Worm (Caenorhabditis elegans): ENCODE data around the gene fipr-3.
A peak's percentile ranks its signal among the peaks of the same experiment; 100 is the strongest.
"Not testable (repeated sequence)": the region's sequence is repeated elsewhere in the genome, so short reads cannot be mapped to it uniquely, and the experiment has no call there.

fipr-3 gene

DNA sequence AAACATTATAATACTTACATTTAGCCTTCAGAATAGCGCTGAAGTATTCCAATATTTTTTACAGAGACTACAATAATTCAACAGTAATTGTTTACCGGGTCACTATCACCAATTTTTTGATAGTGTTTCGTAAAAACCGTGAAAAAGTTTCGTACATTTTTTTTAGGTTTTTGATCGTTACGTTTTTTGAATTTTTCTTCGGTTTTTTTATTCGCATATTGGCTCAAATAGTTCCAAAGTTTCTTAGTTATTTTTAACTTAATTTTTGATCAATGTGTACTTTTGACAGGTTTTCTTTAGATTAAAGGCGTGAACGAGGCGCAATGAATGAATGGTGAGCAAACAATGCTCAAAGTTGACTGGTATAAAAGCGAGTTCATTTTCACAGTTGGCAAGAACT, at the start of gene fipr-3:
Gene fipr-3, plus strand, starts transcription at position 301 of the 400 bp plus-strand sequence.
- no peak for TF ChIP-seq ceh-34 (tag; optimal IDR thresholded peaks at IDR 0.05)
- TF ChIP-seq pros-1 (tag; optimal IDR thresholded peaks at IDR 0.05) = no peak
- TF ChIP-seq C38D4.7 (GFP tag; optimal IDR thresholded peaks at IDR 0.05) = no peak

DNA sequence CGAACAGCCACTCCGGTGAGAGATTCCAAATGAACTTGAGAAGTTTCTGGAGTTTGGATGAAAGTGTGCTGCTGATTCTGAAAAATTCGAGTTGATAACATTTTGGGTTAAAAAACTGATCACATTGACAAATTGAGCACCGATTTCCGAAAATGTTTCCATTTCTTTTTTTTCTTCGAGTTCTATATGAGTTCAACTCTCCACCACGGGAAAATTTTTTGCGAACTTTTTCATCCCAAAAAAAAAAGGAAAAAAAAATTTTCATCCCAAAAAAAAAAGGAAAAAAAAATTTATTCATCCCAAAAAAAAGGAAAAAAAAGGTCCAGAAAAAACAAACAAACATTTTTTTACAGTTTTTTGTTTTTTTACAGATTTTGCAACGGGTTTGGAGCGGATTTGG, 46.0 kb upstream of the fipr-3 start, which contains the start of gene Y60A9A.1:
Gene Y60A9A.1, minus strand, starts transcription at position 101 of the 400 bp plus-strand sequence.
- TF ChIP-seq nhr-11 (tag; optimal IDR thresholded peaks at IDR 0.05) (no peak), eyg-1 (tag; optimal IDR thresholded peaks at IDR 0.05) (no peak), hlh-13 (GFP tag; optimal IDR thresholded peaks at IDR 0.05) (no peak), odd-2 (tag; optimal IDR thresholded peaks at IDR 0.05) (no peak), lim-6 (tag; optimal IDR thresholded peaks at IDR 0.05) (no peak), K02D7.2 (tag; optimal IDR thresholded peaks at IDR 0.05) (no peak), Y22D7AL.16 (tag; optimal IDR thresholded peaks at IDR 0.05) (no peak)

DNA sequence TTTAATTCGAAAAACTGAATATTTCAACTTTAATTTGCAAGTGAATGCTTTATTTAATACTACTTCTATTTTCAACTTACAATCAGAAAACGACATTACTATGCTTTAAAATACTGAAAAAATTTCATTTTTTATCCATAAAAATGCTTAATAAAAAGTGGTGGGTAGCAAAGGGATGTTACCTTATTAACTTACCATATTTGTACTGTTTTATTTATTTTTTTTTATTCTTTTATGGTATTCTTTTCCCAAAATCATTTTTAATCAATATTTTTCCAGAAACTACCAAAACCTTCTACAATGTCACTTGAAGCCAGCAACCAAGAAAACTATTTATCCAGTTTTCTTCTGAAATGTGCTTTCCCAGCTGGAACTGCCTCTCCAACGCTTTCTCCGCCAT, 40.3 kb upstream of the fipr-3 start, which contains the start of gene Y60A9.3:
Gene Y60A9.3, plus strand, starts transcription at position 301 of the 400 bp plus-strand sequence.
- TF ChIP-seq nhr-11 (tag; optimal IDR thresholded peaks at IDR 0.05) (no peak), ceh-2 (tag; optimal IDR thresholded peaks at IDR 0.05) (no peak), ceh-6 (GFP tag; optimal IDR thresholded peaks at IDR 0.05) (no peak), pax-1 (tag; optimal IDR thresholded peaks at IDR 0.05) (no peak), ceh-34 (tag; optimal IDR thresholded peaks at IDR 0.05) (no peak), ceh-24 (tag; optimal IDR thresholded peaks at IDR 0.05) (no peak), ceh-18 (tag; optimal IDR thresholded peaks at IDR 0.05) (no peak), pha-4 (tag; optimal IDR thresholded peaks at IDR 0.05) (no peak), unc-3 (GFP tag; conservative IDR thresholded peaks at IDR 0.05) (no peak), unc-3 (tag; optimal IDR thresholded peaks at IDR 0.05) (no peak), ets-4 (tag; optimal IDR thresholded peaks at IDR 0.05) (no peak), C38D4.7 (GFP tag; optimal IDR thresholded peaks at IDR 0.05) (no peak), pha-2 (tag; optimal IDR thresholded peaks at IDR 0.05) (no peak), fax-1 (tag; optimal IDR thresholded peaks at IDR 0.05) (no peak), K09A11.1 (tag; optimal IDR thresholded peaks at IDR 0.05; ENCODE audit: insufficient read depth) (no peak), lim-6 (tag; optimal IDR thresholded peaks at IDR 0.05) (no peak), unc-55 (GFP tag; optimal IDR thresholded peaks at IDR 0.05) (no peak), elt-4 (tag; optimal IDR thresholded peaks at IDR 0.05) (no peak), syd-9 (tag; optimal IDR thresholded peaks at IDR 0.05) (no peak), tbx-2 (tag; optimal IDR thresholded peaks at IDR 0.05) (no peak)

DNA sequence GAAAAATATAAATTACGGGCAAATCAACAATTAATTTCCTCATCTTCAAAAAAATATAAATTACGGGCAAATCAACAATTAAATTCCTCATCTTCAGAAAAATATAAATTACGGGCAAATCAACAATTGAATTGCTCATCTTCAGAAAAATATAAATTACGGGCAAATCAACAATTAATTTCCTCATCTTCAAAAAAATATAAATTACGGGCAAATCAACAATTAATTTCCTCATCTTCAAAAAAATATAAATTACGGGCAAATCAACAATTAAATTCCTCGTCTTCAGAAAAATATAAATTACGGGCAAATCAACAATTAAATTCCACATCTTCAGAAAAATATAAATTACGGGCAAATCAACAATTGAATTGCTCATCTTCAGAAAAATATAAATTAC, 35.5 kb upstream of the fipr-3 start:
- TF ChIP-seq unc-3 (GFP tag; conservative IDR thresholded peaks at IDR 0.05) (0 out of 2 replicates have a peak, but pooled peaks have one; percentile 15), sox-2 (GFP tag; IDR thresholded peaks at IDR 0.05) (peak; percentile 63)
- TF ChIP-seq unc-3 (tag; optimal IDR thresholded peaks at IDR 0.05) = not testable (repeated sequence)

DNA sequence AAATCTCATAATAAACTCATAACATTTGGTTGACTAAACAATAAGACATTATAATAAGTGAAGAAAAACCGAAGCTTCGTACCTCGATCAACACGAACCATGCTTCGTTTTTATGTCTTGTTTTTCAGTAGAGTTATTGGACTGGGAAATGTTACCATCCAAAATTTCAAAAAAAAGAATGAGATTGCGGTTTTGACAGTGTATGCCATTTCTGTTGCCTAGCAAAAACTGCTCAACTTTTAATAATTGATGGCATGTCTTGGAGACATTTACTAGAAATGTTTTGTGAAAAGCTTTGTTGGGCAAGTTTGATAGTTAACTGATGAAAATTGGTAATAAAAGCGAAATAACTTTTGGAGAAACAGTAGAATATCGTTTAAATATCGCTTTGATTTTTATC, 27.9 kb upstream of the fipr-3 start, which contains the start of gene Y60A9.1:
Gene Y60A9.1, minus strand, starts transcription at position 101 of the 400 bp plus-strand sequence.
- no peak for TF ChIP-seq ceh-22 (tag; optimal IDR thresholded peaks at IDR 0.05)
- TF ChIP-seq ceh-31 (tag; optimal IDR thresholded peaks at IDR 0.05) = no peak
- TF ChIP-seq ceh-24 (tag; optimal IDR thresholded peaks at IDR 0.05) = no peak

DNA sequence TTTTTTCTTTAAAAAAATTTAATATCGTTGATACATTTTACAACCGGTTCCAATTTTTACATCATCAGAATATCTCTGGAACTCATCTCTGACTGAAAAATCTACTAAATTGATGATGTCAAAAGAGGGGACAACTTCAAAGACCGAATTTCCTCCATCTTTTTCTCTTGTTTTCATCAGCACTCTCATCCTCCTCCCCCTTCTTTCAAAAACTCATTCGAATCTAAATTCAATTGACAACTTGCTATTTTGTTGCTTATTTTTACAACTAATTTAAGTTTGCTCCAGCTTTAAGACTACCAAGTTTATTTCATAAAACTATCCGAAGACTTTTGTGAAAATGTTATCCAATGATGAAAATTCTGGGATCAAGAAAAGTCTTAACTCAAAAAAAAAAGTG, 24.2 kb upstream of the fipr-3 start:
- TF ChIP-seq Y22D7AL.16 (tag; optimal IDR thresholded peaks at IDR 0.05) = no peak
- TF ChIP-seq ceh-18 (tag; optimal IDR thresholded peaks at IDR 0.05) = no peak
- TF ChIP-seq gmeb-2 (tag; optimal IDR thresholded peaks at IDR 0.05) = no peak
- no peak for TF ChIP-seq unc-55 (GFP tag; optimal IDR thresholded peaks at IDR 0.05)

DNA sequence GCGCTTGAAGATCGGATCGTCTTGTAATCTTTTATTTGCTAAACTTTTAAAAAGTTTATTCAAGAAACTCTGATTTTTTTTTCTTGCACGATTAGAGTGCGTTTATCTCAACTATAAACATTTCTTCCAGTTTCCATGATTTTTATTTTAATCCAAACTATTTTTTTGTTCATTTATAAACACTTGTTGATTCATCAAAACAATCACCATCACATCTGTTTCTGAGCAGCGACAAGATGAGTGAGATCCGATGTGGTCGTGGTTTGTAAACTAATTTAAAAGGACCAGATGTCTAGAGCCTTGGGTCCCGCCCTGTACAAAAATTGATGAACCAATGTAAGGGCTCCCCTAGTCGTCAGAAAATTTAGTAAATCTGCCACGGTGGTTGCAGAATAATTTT, 22.0 kb upstream of the fipr-3 start:
- TF ChIP-seq hlh-8 (tag; optimal IDR thresholded peaks at IDR 0.05) (peak; percentile 7), madf-2 (tag; optimal IDR thresholded peaks at IDR 0.05) (no peak)

All from whole organism, late embryonic.